Worm (Caenorhabditis elegans): ENCODE results near the gene cdh-7.
"Not testable (repeated sequence)": the region's sequence is repeated elsewhere in the genome, so short reads cannot be mapped to it uniquely, and the experiment has no call there.

Gene cdh-7

DNA sequence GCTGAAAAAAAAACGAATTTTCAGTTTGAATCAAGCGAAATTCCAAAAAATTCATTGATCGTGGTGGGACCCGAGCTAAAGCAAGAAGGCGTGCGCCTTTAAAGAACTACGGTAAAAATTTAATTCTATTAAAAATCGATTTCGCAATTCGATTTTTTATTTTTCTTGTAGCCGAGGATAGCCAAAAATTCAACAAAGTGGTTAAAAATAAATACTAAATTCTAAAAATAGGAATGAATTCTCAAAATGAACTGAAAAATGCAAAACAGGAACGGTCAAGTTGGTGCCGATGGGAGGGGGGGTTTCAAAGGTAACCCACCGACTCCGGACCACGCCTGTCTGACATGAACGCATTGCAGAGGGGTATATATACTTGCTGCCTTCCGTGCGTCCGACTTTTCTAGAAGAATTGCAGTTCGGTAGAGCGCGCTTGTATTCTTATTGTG is 41.9 kb upstream of the cdh-7 start (continued):
- TF ChIP-seq cebp-1 (GFP tag; IDR thresholded peaks at IDR 0.05) = peak; percentile 68
- peak; percentile 85 for TF ChIP-seq cebp-1 (tag; optimal IDR thresholded peaks at IDR 0.05)
- TF ChIP-seq zfh-2 (GFP tag; conservative IDR thresholded peaks at IDR 0.05) = 0 out of 2 replicates have a peak, but pooled peaks have one; percentile 31
- peak; percentile 87 for TF ChIP-seq lsl-1 (GFP tag; optimal IDR thresholded peaks at IDR 0.05)
- TF ChIP-seq let-607 (tag; optimal IDR thresholded peaks at IDR 0.05) = peak in 1 of 2 experiments; percentile 55
- peak; percentile 50 for TF ChIP-seq gei-17 (GFP tag; optimal IDR thresholded peaks at IDR 0.05)
- no peak for TF ChIP-seq T07F8.4 (tag; optimal IDR thresholded peaks at IDR 0.05)
- peak; percentile 85 for TF ChIP-seq mcd-1 (GFP tag; IDR thresholded peaks at IDR 0.05)
- TF ChIP-seq xnd-1 (tag; optimal IDR thresholded peaks at IDR 0.05) = peak; percentile 91
- peak; percentile 70; the same call in 1 of the 2 replicates for TF ChIP-seq egl-18 (GFP tag; IDR thresholded peaks at IDR 0.05)
- no peak for TF ChIP-seq atf-7 (tag; optimal IDR thresholded peaks at IDR 0.05)
- 0 out of 2 replicates have a peak, but pooled peaks have one; percentile 20 for TF ChIP-seq madf-3 (GFP tag; IDR thresholded peaks at IDR 0.05)
- TF ChIP-seq K11D2.4 (GFP tag; IDR thresholded peaks at IDR 0.05) = peak; percentile 37; the same call in 1 of the 2 replicates
- 0 out of 2 replicates have a peak, but pooled peaks have one; percentile 32 for TF ChIP-seq C06A6.2 (GFP tag; conservative IDR thresholded peaks at IDR 0.05)
- peak; percentile 83 for TF ChIP-seq madf-6 (GFP tag; IDR thresholded peaks at IDR 0.05)
- peak; percentile 88 for TF ChIP-seq F33H1.4 (GFP tag; IDR thresholded peaks at IDR 0.05)
- peak; percentile 30 for TF ChIP-seq K12H6.12 (tag; optimal IDR thresholded peaks at IDR 0.05)
- TF ChIP-seq F55B11.4 (tag; optimal IDR thresholded peaks at IDR 0.05; ENCODE audit: borderline replicate concordance, insufficient read depth) = no peak
- peak; percentile 49 for TF ChIP-seq him-1 (tag; optimal IDR thresholded peaks at IDR 0.05)
- TF ChIP-seq nfyb-1 (GFP tag; IDR thresholded peaks at IDR 0.05) = peak; percentile 73
- TF ChIP-seq ceh-27 (GFP tag; optimal IDR thresholded peaks at IDR 0.05) = peak; percentile 29
- TF ChIP-seq D2030.7 (GFP tag; IDR thresholded peaks at IDR 0.05) = peak; percentile 52; the same call in 1 of the 2 replicates

DNA sequence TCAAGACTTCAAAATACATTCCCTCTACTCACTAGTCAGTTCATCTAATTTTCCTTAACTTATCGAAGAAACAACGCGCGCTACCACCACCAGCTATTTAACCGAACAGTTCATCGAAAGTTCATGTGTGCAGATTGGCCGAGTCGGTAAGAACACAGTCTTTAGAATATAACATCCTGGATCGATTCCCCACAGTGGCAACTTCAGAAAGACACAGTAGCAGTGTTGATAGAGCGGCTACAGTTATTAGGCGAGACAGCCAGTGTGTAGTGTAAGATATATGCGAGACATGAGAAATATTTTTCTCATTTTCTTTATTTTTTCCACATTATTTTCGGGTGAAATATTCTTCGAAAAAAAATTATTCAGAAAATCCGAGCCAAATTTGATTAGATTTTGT is 40.5 kb upstream of the cdh-7 start:
- TF ChIP-seq D2030.7 (GFP tag; IDR thresholded peaks at IDR 0.05) = peak; percentile 60
- TF ChIP-seq mcd-1 (GFP tag; IDR thresholded peaks at IDR 0.05) = peak; percentile 23; the same call in 1 of the 2 replicates
- peak; percentile 52 for TF ChIP-seq hmg-1.2 (GFP tag; IDR thresholded peaks at IDR 0.05)
- TF ChIP-seq nhr-120 (GFP tag; IDR thresholded peaks at IDR 0.05) = 0 out of 2 replicates have a peak, but pooled peaks have one; percentile 8
- peak; percentile 83 for TF ChIP-seq tbp1 (GFP tag; optimal IDR thresholded peaks at IDR 0.05)
- TF ChIP-seq rcor-1 (GFP tag; IDR thresholded peaks at IDR 0.05) = peak; percentile 26; the same call in 1 of the 2 replicates
- TF ChIP-seq madf-6 (GFP tag; IDR thresholded peaks at IDR 0.05) = peak; percentile 61
- TF ChIP-seq dox-1 (GFP tag; IDR thresholded peaks at IDR 0.05) = 0 out of 2 replicates have a peak, but pooled peaks have one; percentile 49
- peak; percentile 63; the same call in 1 of the 2 replicates for TF ChIP-seq ekl-4 (GFP tag; IDR thresholded peaks at IDR 0.05)
- peak; percentile 14 for TF ChIP-seq lsl-1 (GFP tag; optimal IDR thresholded peaks at IDR 0.05)
- peak; percentile 33; the same call in 1 of the 2 replicates for TF ChIP-seq F33H1.4 (GFP tag; IDR thresholded peaks at IDR 0.05)
- TF ChIP-seq lin-54 (GFP tag; optimal IDR thresholded peaks at IDR 0.05) = peak; percentile 9
- 0 out of 2 replicates have a peak, but pooled peaks have one; percentile 30 for TF ChIP-seq hmg-20 (GFP tag; IDR thresholded peaks at IDR 0.05)
- peak; percentile 38; the same call in 1 of the 2 replicates for TF ChIP-seq nfyb-1 (GFP tag; IDR thresholded peaks at IDR 0.05)
- TF ChIP-seq rpc-1 (optimal IDR thresholded peaks at IDR 0.05) = peak; percentile 56
- peak; percentile 68 for TF ChIP-seq rpc-1 (tag; optimal IDR thresholded peaks at IDR 0.05)
- TF ChIP-seq snpc-4 (GFP tag; optimal IDR thresholded peaks at IDR 0.05) = not testable (repeated sequence)
- TF ChIP-seq snpc-4 (tag; optimal IDR thresholded peaks at IDR 0.05) = peak in 2 of 4 experiments; percentile 68 to 70
- peak; percentile 59 for TF ChIP-seq B0261.1 (tag; optimal IDR thresholded peaks at IDR 0.05)
- peak; percentile 77 for TF ChIP-seq lin-26 (GFP tag; IDR thresholded peaks at IDR 0.05)
